Worm (Caenorhabditis elegans): ENCODE measurements around the gene tomm-20.

tomm-20 gene

ce11 chrV:12317894-12318553 is 25.2 kb downstream of the tomm-20 start, which contains the start of the genes R04F11.5 and R04F11.2 (continued):
- TF ChIP-seq lin-14 (GFP tag; optimal IDR thresholded peaks at IDR 0.05) (peak; percentile 77), ztf-11 (tag; optimal IDR thresholded peaks at IDR 0.05) (no peak), alr-1 (tag; optimal IDR thresholded peaks at IDR 0.05; ENCODE audit: borderline replicate concordance) (no peak), nhr-77 (tag; optimal IDR thresholded peaks at IDR 0.05) (peak; percentile 57), nhr-90 (tag; optimal IDR thresholded peaks at IDR 0.05; ENCODE audit: poor library complexity) (peak; percentile 71), zip-4 (GFP tag; optimal IDR thresholded peaks at IDR 0.05) (peak; percentile 18), aha-1 (tag; optimal IDR thresholded peaks at IDR 0.05) (no peak), ceh-90 (tag; optimal IDR thresholded peaks at IDR 0.05) (no peak), zag-1 (tag; optimal IDR thresholded peaks at IDR 0.05) (no peak), mdl-1 (tag; optimal IDR thresholded peaks at IDR 0.05) (peak in 1 of 2 experiments; percentile 25), rnt-1 (tag; optimal IDR thresholded peaks at IDR 0.05) (peak; percentile 68), mep-1 (tag; optimal IDR thresholded peaks at IDR 0.05) (peak; percentile 92), lin-15B (tag; optimal IDR thresholded peaks at IDR 0.05) (peak; percentile 80), ceh-88 (GFP tag; IDR thresholded peaks at IDR 0.05) (peak; percentile 7; the same call in 1 of the 2 replicates), snu-23 (GFP tag; optimal IDR thresholded peaks at IDR 0.05) (peak; percentile 86), blmp-1 (tag; optimal IDR thresholded peaks at IDR 0.05) (peak; percentile 78), vab-15 (tag; optimal IDR thresholded peaks at IDR 0.05) (no peak), hpl-2 (GFP tag; optimal IDR thresholded peaks at IDR 0.05) (peak; percentile 2), sox-4 (tag; optimal IDR thresholded peaks at IDR 0.05) (no peak), tbx-2 (tag; optimal IDR thresholded peaks at IDR 0.05) (peak; percentile 69), pax-3 (tag; optimal IDR thresholded peaks at IDR 0.05) (peak; percentile 34), fkh-8 (tag; optimal IDR thresholded peaks at IDR 0.05) (peak; percentile 48), F16B12.6 (tag; optimal IDR thresholded peaks at IDR 0.05) (peak; percentile 49), tlp-1 (tag; optimal IDR thresholded peaks at IDR 0.05) (no peak), nhr-84 (tag; optimal IDR thresholded peaks at IDR 0.05) (no peak), dsc-1 (tag; optimal IDR thresholded peaks at IDR 0.05) (peak; percentile 49), pag-3 (tag; optimal IDR thresholded peaks at IDR 0.05; ENCODE audit: borderline replicate concordance, insufficient read depth) (no peak), ceh-82 (tag; optimal IDR thresholded peaks at IDR 0.05) (peak; percentile 55 to 86 (median 59)), fkh-4 (tag; optimal IDR thresholded peaks at IDR 0.05; ENCODE audit: borderline replicate concordance) (no peak), nhr-47 (tag; optimal IDR thresholded peaks at IDR 0.05) (peak; percentile 77), hlh-4 (tag; optimal IDR thresholded peaks at IDR 0.05) (no peak), efl-1 (optimal IDR thresholded peaks at IDR 0.05) (peak; percentile 84 to 88), efl-1 (GFP tag; optimal IDR thresholded peaks at IDR 0.05 in 1 of 2) (peak; percentile 85 to 98), nhr-85 (tag) (peak; percentile 85), mab-9 (GFP tag; IDR thresholded peaks at IDR 0.05) (no peak), ces-1 (GFP tag; optimal IDR thresholded peaks at IDR 0.05) (no peak), lin-13 (GFP tag; optimal IDR thresholded peaks at IDR 0.05) (peak; percentile 56), swsn-7 (tag; optimal IDR thresholded peaks at IDR 0.05) (peak; percentile 71)

ce11 chrV:12317080-12317479 is 26.2 kb downstream of the tomm-20 start, which contains the start of gene R04F11.3:
Gene R04F11.3 (minus strand): TSS chrV:12317180.
- TF ChIP-seq nhr-90 (tag; optimal IDR thresholded peaks at IDR 0.05; ENCODE audit: poor library complexity) (no peak), nhr-237 (tag; optimal IDR thresholded peaks at IDR 0.05) (no peak), ama-1 (optimal IDR thresholded peaks at IDR 0.05) (no peak), efl-1 (optimal IDR thresholded peaks at IDR 0.05) (no peak), efl-1 (GFP tag; optimal IDR thresholded peaks at IDR 0.05 in 1 of 2) (no peak), zip-4 (GFP tag; optimal IDR thresholded peaks at IDR 0.05) (no peak), hlh-17 (GFP tag; optimal IDR thresholded peaks at IDR 0.05; ENCODE audit: borderline replicate concordance) (no peak), nhr-76 (tag; optimal IDR thresholded peaks at IDR 0.05) (no peak), rnt-1 (tag; optimal IDR thresholded peaks at IDR 0.05) (no peak)

Measured in whole organism, L1 larva.